Fruit fly (Drosophila melanogaster) whole organism, prepupa: ENCODE data around the gene Cpr72Ea.

Experiments used
- Blimp-1 ChIP-seq: fragments of 200-800 bp; sonication (Bioruptor generic); optimal IDR thresholded peaks from 3 replicates; lab custom pipeline; 2017; ENCODE audit warnings: missing biosample characterization, missing genetic modification characterization, mild to moderate bottlenecking, moderate library complexity, missing genetic modification reagents
- CG10631 ChIP-seq: fragments of 200-800 bp; sonication (Bioruptor generic); optimal IDR thresholded peaks from 2 replicates; lab custom pipeline; 2016; ENCODE audit warnings: missing biosample characterization, missing genetic modification characterization
- CG10669 ChIP-seq: fragments of 200-800 bp; sonication (Bioruptor generic); optimal IDR thresholded peaks from 3 replicates; lab custom pipeline; 2018; ENCODE audit warnings: missing biosample characterization, mild to moderate bottlenecking, missing genetic modification characterization, moderate library complexity
- CG11294 ChIP-seq: fragments of 200-800 bp; sonication (Bioruptor generic); IDR thresholded peaks from 2 replicates; pipeline ENCODE4 v1.3.6; 2022; ENCODE audit warnings: missing biosample characterization, missing genetic modification characterization
- CG11762 ChIP-seq: fragments of 200-800 bp; sonication (Bioruptor generic); optimal IDR thresholded peaks from 3 replicates; lab custom pipeline; 2016; ENCODE audit warnings: missing biosample characterization, missing genetic modification characterization; ENCODE audit not compliant: insufficient read depth
- CG15336 ChIP-seq: fragments of 200-800 bp; sonication (Bioruptor generic); IDR thresholded peaks from 2 replicates; pipeline ENCODE4 v1.3.6; 2022; ENCODE audit warnings: missing biosample characterization, missing genetic modification characterization
- CG1621 ChIP-seq: fragments of 200-800 bp; sonication (Bioruptor generic); optimal IDR thresholded peaks from 3 replicates; lab custom pipeline; 2018; ENCODE audit warnings: missing biosample characterization, mild to moderate bottlenecking, missing genetic modification characterization
- CG16779 ChIP-seq: fragments of 200-800 bp; sonication (Bioruptor generic); optimal IDR thresholded peaks from 3 replicates; lab custom pipeline; 2017; ENCODE audit warnings: missing biosample characterization, mild to moderate bottlenecking, missing genetic modification characterization
- CG3032 ChIP-seq: fragments of 200-800 bp; optimal IDR thresholded peaks from 2 replicates; lab custom pipeline; 2019; ENCODE audit warnings: missing biosample characterization, mild to moderate bottlenecking, missing genetic modification characterization, moderate library complexity
- CG34406 ChIP-seq: fragments of 200-800 bp; sonication (Bioruptor generic); optimal IDR thresholded peaks from 3 replicates; lab custom pipeline; 2016; ENCODE audit warnings: missing biosample characterization, missing genetic modification characterization
- CG3919 ChIP-seq: fragments of 200-800 bp; sonication (Bioruptor generic); optimal IDR thresholded peaks from 3 replicates; lab custom pipeline; 2016; ENCODE audit warnings: missing biosample characterization, missing genetic modification characterization
- CG6163 ChIP-seq: fragments of 200-800 bp; sonication (Bioruptor generic); IDR thresholded peaks from 3 replicates; pipeline ENCODE4 v1.3.6; 2022; ENCODE audit warnings: missing biosample characterization, missing genetic modification characterization
- CG6276 ChIP-seq: fragments of 200-800 bp; sonication (Bioruptor generic); optimal IDR thresholded peaks from 2 replicates; lab custom pipeline; 2017; ENCODE audit warnings: missing biosample characterization, mild to moderate bottlenecking, missing genetic modification characterization
- CG6792 ChIP-seq: fragments of 200-800 bp; sonication (Bioruptor generic); optimal IDR thresholded peaks from 3 replicates; lab custom pipeline; 2016; ENCODE audit warnings: missing biosample characterization, missing genetic modification characterization
- CG6808 ChIP-seq: fragments of 200-800 bp; sonication (Bioruptor generic); optimal IDR thresholded peaks from 3 replicates; lab custom pipeline; 2017; ENCODE audit warnings: missing biosample characterization, missing genetic modification characterization, mild to moderate bottlenecking, moderate library complexity, missing genetic modification reagents
- CG6854 ChIP-seq: fragments of 200-800 bp; sonication (Bioruptor generic); optimal IDR thresholded peaks from 2 replicates; lab custom pipeline; 2017; ENCODE audit warnings: missing biosample characterization, mild to moderate bottlenecking, missing genetic modification characterization
- CG7368 ChIP-seq: fragments of 200-800 bp; sonication (Bioruptor generic); optimal IDR thresholded peaks from 3 replicates; lab custom pipeline; 2016; ENCODE audit warnings: missing biosample characterization, missing genetic modification characterization
- CG8119 ChIP-seq: fragments of 200-800 bp; sonication (Bioruptor generic); IDR thresholded peaks from 3 replicates; pipeline ENCODE4 v1.3.6; 2022; ENCODE audit warnings: missing biosample characterization, missing genetic modification characterization
- CG8319 ChIP-seq: fragments of 200-800 bp; sonication (Bioruptor generic); optimal IDR thresholded peaks from 3 replicates; lab custom pipeline; 2016; ENCODE audit warnings: missing biosample characterization, missing genetic modification characterization
- CG8632 ChIP-seq: fragments of 200-800 bp; sonication (Bioruptor generic); optimal IDR thresholded peaks from 3 replicates; lab custom pipeline; 2016; ENCODE audit warnings: missing biosample characterization, missing genetic modification characterization
- Eip75B ChIP-seq: fragments of 200-800 bp; sonication (Bioruptor generic); optimal IDR thresholded peaks from 3 replicates; lab custom pipeline; 2016; ENCODE audit warnings: missing biosample characterization, missing genetic modification characterization
- Eip78C ChIP-seq: fragments of 200-800 bp; sonication (Bioruptor generic); peaks from one replicate; lab custom pipeline; 2016; ENCODE audit warnings: missing biosample characterization, missing genetic modification characterization
- Eip93F ChIP-seq: fragments of 200-800 bp; sonication (Bioruptor generic); optimal IDR thresholded peaks from 2 replicates; lab custom pipeline; 2016; ENCODE audit warnings: missing biosample characterization, mild to moderate bottlenecking, missing genetic modification characterization
- Ets21C ChIP-seq: fragments of 200-800 bp; sonication (Bioruptor generic); optimal IDR thresholded peaks from 3 replicates; lab custom pipeline; 2016; ENCODE audit warnings: missing biosample characterization, missing genetic modification characterization
- Gug ChIP-seq: fragments of 200-800 bp; sonication (Bioruptor generic); IDR thresholded peaks from 2 replicates; pipeline ENCODE4 v1.3.6; 2022; ENCODE audit warnings: missing biosample characterization, missing genetic modification characterization
- Hr38 ChIP-seq: sonication (Bioruptor generic); optimal IDR thresholded peaks from 2 replicates; lab custom pipeline; 2016; ENCODE audit warnings: missing biosample characterization, missing genetic modification characterization
- Hr39 ChIP-seq: fragments of 200-800 bp; sonication (Bioruptor generic); optimal IDR thresholded peaks from 2 replicates; lab custom pipeline; 2016; ENCODE audit warnings: missing biosample characterization, missing genetic modification characterization
- Lpt ChIP-seq: fragments of 200-800 bp; sonication (Bioruptor generic); optimal IDR thresholded peaks from 3 replicates; lab custom pipeline; 2016; ENCODE audit warnings: missing biosample characterization, missing genetic modification characterization
- Met ChIP-seq: fragments of 200-800 bp; sonication (Bioruptor generic); optimal IDR thresholded peaks from 3 replicates; lab custom pipeline; 2016; ENCODE audit warnings: missing biosample characterization, missing genetic modification characterization
- OdsH ChIP-seq: fragments of 200-800 bp; sonication (Bioruptor generic); optimal IDR thresholded peaks from 3 replicates; lab custom pipeline; 2016; ENCODE audit warnings: missing biosample characterization, missing genetic modification characterization
- Smox ChIP-seq: fragments of 200-800 bp; sonication (Bioruptor generic); optimal IDR thresholded peaks from 3 replicates; lab custom pipeline; 2016; ENCODE audit warnings: missing biosample characterization, missing genetic modification characterization
- Sox14 ChIP-seq: fragments of 200-800 bp; sonication (Bioruptor generic); optimal IDR thresholded peaks from 3 replicates; lab custom pipeline; 2016; ENCODE audit warnings: missing biosample characterization, missing genetic modification characterization
- achi ChIP-seq: fragments of 200-800 bp; sonication (Bioruptor generic); optimal IDR thresholded peaks from 3 replicates; lab custom pipeline; 2016; ENCODE audit warnings: missing biosample characterization, missing genetic modification characterization
- cyc ChIP-seq: fragments of 200-800 bp; sonication (Bioruptor generic); optimal IDR thresholded peaks from 3 replicates; lab custom pipeline; 2016; ENCODE audit warnings: missing biosample characterization, missing genetic modification characterization
- dac ChIP-seq: fragments of 200-800 bp; sonication (Bioruptor generic); optimal IDR thresholded peaks from 2 replicates; lab custom pipeline; 2017; ENCODE audit warnings: missing biosample characterization, mild to moderate bottlenecking, missing genetic modification characterization
- dsx ChIP-seq: fragments of 200-800 bp; optimal IDR thresholded peaks from 3 replicates; lab custom pipeline; 2019; ENCODE audit warnings: missing biosample characterization, mild to moderate bottlenecking, missing genetic modification characterization, moderate library complexity; ENCODE audit not compliant: poor library complexity, severe bottlenecking
- eg ChIP-seq: fragments of 200-800 bp; sonication (Bioruptor generic); IDR thresholded peaks from 3 replicates; pipeline ENCODE4 v1.3.6; 2022; ENCODE audit warnings: missing biosample characterization, missing genetic modification characterization
- esn ChIP-seq: fragments of 200-800 bp; sonication (Bioruptor generic); optimal IDR thresholded peaks from 2 replicates; lab custom pipeline; 2016; ENCODE audit warnings: missing biosample characterization, mild to moderate bottlenecking, missing genetic modification characterization, moderate library complexity
- fd59A ChIP-seq: fragments of 200-800 bp; sonication (Bioruptor generic); optimal IDR thresholded peaks from 2 replicates; lab custom pipeline; 2017; ENCODE audit warnings: missing biosample characterization, mild to moderate bottlenecking, missing genetic modification characterization, missing genetic modification reagents
- fkh ChIP-seq: fragments of 200-800 bp; sonication (Bioruptor generic); optimal IDR thresholded peaks from 3 replicates; lab custom pipeline; 2017; ENCODE audit warnings: missing biosample characterization, mild to moderate bottlenecking, missing genetic modification characterization, moderate library complexity
- lz ChIP-seq: fragments of 200-800 bp; sonication (Bioruptor generic); optimal IDR thresholded peaks from 3 replicates; lab custom pipeline; 2016; ENCODE audit warnings: missing biosample characterization, missing genetic modification characterization
- net ChIP-seq: fragments of 200-800 bp; sonication (Bioruptor generic); optimal IDR thresholded peaks from 3 replicates; lab custom pipeline; 2016; ENCODE audit warnings: missing biosample characterization, missing genetic modification characterization
- pdm3 ChIP-seq: fragments of 200-800 bp; sonication (Bioruptor generic); optimal IDR thresholded peaks from 3 replicates; lab custom pipeline; 2016; ENCODE audit warnings: missing biosample characterization, missing genetic modification characterization
- salr ChIP-seq, 2 experiments: fragments of 200-800 bp; sonication (Bioruptor generic); optimal IDR thresholded peaks; 3 replicates each; lab custom pipeline; 2016 to 2018; ENCODE audit warnings: missing biosample characterization in 2 of 2, missing genetic modification characterization in 2 of 2, mild to moderate bottlenecking in 1 of 2
- spab ChIP-seq: fragments of 200-800 bp; sonication (Bioruptor generic); optimal IDR thresholded peaks from 2 replicates; lab custom pipeline; 2017; ENCODE audit warnings: missing biosample characterization, mild to moderate bottlenecking, missing genetic modification characterization, missing genetic modification reagents
- ss ChIP-seq, 2 experiments: fragments of 200-800 bp; sonication (Bioruptor generic); optimal IDR thresholded peaks; 2 replicates in 1 of 2; 3 replicates in 1 of 2; lab custom pipeline; 2017 to 2018; ENCODE audit warnings: mild to moderate bottlenecking in 2 of 2, missing biosample characterization in 2 of 2, missing genetic modification characterization in 2 of 2, moderate library complexity in 1 of 2
- svp ChIP-seq: fragments of 200-800 bp; sonication (Bioruptor generic); peaks from one replicate; lab custom pipeline; 2016; ENCODE audit warnings: missing biosample characterization, missing genetic modification characterization
- topi ChIP-seq: fragments of 200-800 bp; sonication (Bioruptor generic); optimal IDR thresholded peaks from 3 replicates; lab custom pipeline; 2016; ENCODE audit warnings: missing biosample characterization, missing genetic modification characterization

The Cpr72Ea gene

dm6 chr3L:16361200-16361815 lies 1.1 kb upstream of the Cpr72Ea start (continued):
- TF ChIP-seq net (peak; percentile 69), dsx (GFP tag; lab: Kevin White, UChicago) (peak; percentile 95), Gug (GFP tag; lab: Robert Waterston, UW) (no peak), topi (GFP tag; lab: Kevin White, UChicago) (peak; percentile 79), CG15336 (peak; percentile 47; the same call in 1 of the 2 replicates), dac (GFP tag; lab: Kevin White, UChicago) (no peak), CG8632 (GFP tag; lab: Kevin White, UChicago) (peak; percentile 86), fkh (GFP tag; lab: Kevin White, UChicago) (no peak), spab (GFP tag; lab: Kevin White, UChicago) (peak; percentile 95), Blimp-1 (GFP tag; lab: Kevin White, UChicago) (peak; percentile 27), cyc (GFP tag; lab: Kevin White, UChicago) (peak; percentile 70), OdsH (peak; percentile 90)

DNA sequence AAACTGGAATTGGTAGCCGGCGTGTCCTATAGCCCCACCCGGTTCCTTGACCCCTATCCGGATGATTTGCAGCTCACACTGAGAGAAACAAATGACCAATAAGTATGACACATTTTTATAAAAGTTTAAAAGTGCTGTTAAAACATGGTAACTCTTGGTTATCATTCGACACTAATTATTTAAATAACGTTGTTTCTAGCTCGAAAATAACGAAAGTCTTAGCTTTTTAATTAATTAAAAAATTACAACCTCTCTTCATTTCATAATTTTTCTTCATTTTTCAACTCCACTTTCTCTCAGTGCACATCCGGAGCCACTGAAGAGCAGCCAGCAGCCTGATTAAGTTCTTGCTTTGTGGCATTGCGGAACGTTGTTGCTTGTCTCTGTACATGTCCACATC lies 1.8 kb downstream of the Cpr72Ea start:
- TF ChIP-seq lz (GFP tag; lab: Kevin White, UChicago) (peak; percentile 83), Ets21C (GFP tag; lab: Kevin White, UChicago) (peak; percentile 69), cyc (GFP tag; lab: Kevin White, UChicago) (peak; percentile 83), Hr38 (GFP tag; lab: Kevin White, UChicago) (no peak), CG3032 (tag; lab: Kevin White, UChicago) (peak; percentile 93), achi (peak; percentile 86), Met (GFP tag; lab: Kevin White, UChicago) (peak; percentile 85), svp (GFP tag; lab: Kevin White, UChicago) (peak; percentile 94), Hr39 (peak; percentile 75), spab (GFP tag; lab: Kevin White, UChicago) (peak; percentile 88), Sox14 (GFP tag; lab: Kevin White, UChicago) (peak; percentile 87), eg (GFP tag; lab: Robert Waterston, UW) (no peak), Gug (GFP tag; lab: Robert Waterston, UW) (no peak), pdm3 (GFP tag; lab: Kevin White, UChicago) (peak; percentile 85), Eip93F (GFP tag; lab: Kevin White, UChicago) (peak; percentile 17), CG11294 (GFP tag; lab: Robert Waterston, UW) (peak; percentile 45; the same call in 1 of the 2 replicates), CG3919 (peak; percentile 92), Smox (GFP tag; lab: Kevin White, UChicago) (peak; percentile 85), CG8119 (GFP tag; lab: Robert Waterston, UW) (peak; percentile 81), CG6276 (GFP tag; lab: Kevin White, UChicago) (peak; percentile 31), CG8319 (GFP tag; lab: Kevin White, UChicago) (peak; percentile 83), esn (GFP tag; lab: Kevin White, UChicago) (peak; percentile 89), CG16779 (tag; lab: Kevin White, UChicago) (peak; percentile 82), CG6854 (GFP tag; lab: Kevin White, UChicago) (peak; percentile 64), CG11762 (GFP tag; lab: Kevin White, UChicago) (peak; percentile 84), Blimp-1 (GFP tag; lab: Kevin White, UChicago) (peak; percentile 63), CG34406 (GFP tag; lab: Kevin White, UChicago) (peak; percentile 89), fd59A (GFP tag; lab: Kevin White, UChicago) (peak; percentile 87), OdsH (peak; percentile 87), Eip78C (GFP tag; lab: Kevin White, UChicago) (peak; percentile 98), ss (GFP tag; optimal IDR thresholded peaks at IDR 0.05; lab: Kevin White, UChicago) (peak; percentile 91 to 94), CG6808 (peak; percentile 92), salr (GFP tag; optimal IDR thresholded peaks at IDR 0.05; lab: Kevin White, UChicago) (peak; percentile 75), dac (GFP tag; lab: Kevin White, UChicago) (no peak), CG8632 (GFP tag; lab: Kevin White, UChicago) (peak; percentile 90), Lpt (GFP tag; lab: Kevin White, UChicago) (peak; percentile 66), CG7368 (GFP tag; lab: Kevin White, UChicago) (peak; percentile 77), CG10669 (peak; percentile 85), net (peak; percentile 88), CG6163 (GFP tag; lab: Robert Waterston, UW) (no peak; the same call in 1 of the 3 replicates), CG10631 (GFP tag; lab: Kevin White, UChicago) (peak; percentile 87), CG1621 (peak; percentile 84), CG6792 (GFP tag; lab: Kevin White, UChicago) (peak; percentile 86), Eip75B (GFP tag; lab: Kevin White, UChicago) (peak; percentile 93)
